Fruit fly (Drosophila melanogaster): ENCODE data around the gene beta-Man.
"Not testable (repeated sequence)": the region's sequence is repeated elsewhere in the genome, so short reads cannot be mapped to it uniquely, and the experiment has no call there.

beta-Man gene

dm6 chr3R:4197055-4197454 is at the start of gene beta-Man:
TSS of gene beta-Man (plus strand) at chr3R:4197206.
- TF ChIP-seq usp (GFP tag; optimal IDR thresholded peaks at IDR 0.05) (no peak), CG8478 (optimal IDR thresholded peaks at IDR 0.05) (no peak), psq (optimal IDR thresholded peaks at IDR 0.05) (no peak), pan (optimal IDR thresholded peaks at IDR 0.05) (no peak), EcR (GFP tag; optimal IDR thresholded peaks at IDR 0.05) (no peak), Dll (optimal IDR thresholded peaks at IDR 0.05) (no peak)

dm6 chr3R:4162135-4162534 is 34.9 kb upstream of the beta-Man start, which contains the start of gene CG40198:
TSS of gene CG40198 (minus strand) at chr3R:4162235.
- TF ChIP-seq CG8478 (optimal IDR thresholded peaks at IDR 0.05) = no peak
- no peak for TF ChIP-seq Dll (optimal IDR thresholded peaks at IDR 0.05)
- no peak for TF ChIP-seq pan (optimal IDR thresholded peaks at IDR 0.05)
- TF ChIP-seq psq (optimal IDR thresholded peaks at IDR 0.05) = no peak
- no peak for TF ChIP-seq usp (GFP tag; optimal IDR thresholded peaks at IDR 0.05)
- no peak for TF ChIP-seq EcR (GFP tag; optimal IDR thresholded peaks at IDR 0.05)

DNA sequence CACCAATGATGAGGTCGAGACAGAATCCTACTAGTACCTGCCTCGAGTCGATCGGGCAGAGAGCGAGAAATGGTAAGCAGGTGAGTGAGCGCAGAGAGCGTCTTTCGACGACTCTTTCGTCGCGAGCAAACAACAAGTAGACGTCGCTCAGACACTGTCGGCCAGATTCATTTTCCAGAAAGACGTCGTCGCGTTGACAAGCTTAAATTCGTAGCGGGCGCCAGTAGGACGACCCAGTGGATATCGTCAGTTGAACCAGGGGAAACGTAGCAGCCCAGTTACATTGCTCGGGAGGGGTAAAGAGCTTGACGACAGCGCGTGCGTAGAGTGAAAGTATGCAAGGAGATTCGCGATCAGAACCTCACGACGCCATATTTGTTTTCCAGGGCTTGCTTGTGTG is 22.5 kb upstream of the beta-Man start, which contains the start of gene CG12581:
TSS of gene CG12581 (plus strand) at position 163 of the 400 bp plus-strand sequence.
- TF ChIP-seq EcR (GFP tag; optimal IDR thresholded peaks at IDR 0.05) = no peak
- no peak for TF ChIP-seq psq (optimal IDR thresholded peaks at IDR 0.05)
- TF ChIP-seq usp (GFP tag; optimal IDR thresholded peaks at IDR 0.05) = no peak

- TF ChIP-seq psq (optimal IDR thresholded peaks at IDR 0.05) (no peak), pan (optimal IDR thresholded peaks at IDR 0.05) (no peak), CG8478 (optimal IDR thresholded peaks at IDR 0.05) (no peak)
These were observed 22.0 kb upstream of the beta-Man start for dm6 chr3R:4174975-4175374.

DNA sequence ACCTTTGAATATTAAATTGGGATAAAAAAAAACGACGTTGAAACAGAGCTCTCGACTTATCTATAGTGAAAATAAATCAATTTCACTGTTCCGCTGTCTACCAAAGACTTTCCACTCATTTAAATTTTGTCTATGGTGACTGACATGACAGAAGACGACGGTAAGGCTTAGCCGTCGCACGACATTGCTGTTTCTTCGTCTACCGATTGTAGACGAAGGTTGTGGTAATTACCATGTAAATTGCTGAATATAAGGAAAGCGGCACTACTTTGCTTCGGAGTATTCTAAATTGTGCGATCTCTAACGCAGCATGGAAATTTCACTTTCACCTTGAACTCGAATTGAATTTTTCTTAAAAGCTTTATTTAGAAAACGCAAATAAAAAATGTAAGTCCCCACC is 20.3 kb upstream of the beta-Man start:
- no peak for TF ChIP-seq CG8478 (optimal IDR thresholded peaks at IDR 0.05)

- TF ChIP-seq CG8478 (optimal IDR thresholded peaks at IDR 0.05) = no peak
- TF ChIP-seq psq (optimal IDR thresholded peaks at IDR 0.05) = no peak
- no peak for TF ChIP-seq Dll (optimal IDR thresholded peaks at IDR 0.05)
These were observed 18.1 kb upstream of the beta-Man start for dm6 chr3R:4178750-4179485.

dm6 chr3R:4180543-4181214 is 16.3 kb upstream of the beta-Man start:
- TF ChIP-seq psq (optimal IDR thresholded peaks at IDR 0.05) = no peak
- no peak for TF ChIP-seq usp (GFP tag; optimal IDR thresholded peaks at IDR 0.05)
- TF ChIP-seq Dll (optimal IDR thresholded peaks at IDR 0.05) = no peak
- no peak for TF ChIP-seq EcR (GFP tag; optimal IDR thresholded peaks at IDR 0.05)
- TF ChIP-seq pan (optimal IDR thresholded peaks at IDR 0.05) = no peak
- no peak for TF ChIP-seq CG8478 (optimal IDR thresholded peaks at IDR 0.05)

- TF ChIP-seq psq (optimal IDR thresholded peaks at IDR 0.05) (no peak), usp (GFP tag; optimal IDR thresholded peaks at IDR 0.05) (no peak), pan (optimal IDR thresholded peaks at IDR 0.05) (no peak), CG8478 (optimal IDR thresholded peaks at IDR 0.05) (no peak), Dll (optimal IDR thresholded peaks at IDR 0.05) (no peak), EcR (GFP tag; optimal IDR thresholded peaks at IDR 0.05) (no peak)
These were observed 10.0 kb upstream of the beta-Man start for dm6 chr3R:4186820-4187540.

DNA sequence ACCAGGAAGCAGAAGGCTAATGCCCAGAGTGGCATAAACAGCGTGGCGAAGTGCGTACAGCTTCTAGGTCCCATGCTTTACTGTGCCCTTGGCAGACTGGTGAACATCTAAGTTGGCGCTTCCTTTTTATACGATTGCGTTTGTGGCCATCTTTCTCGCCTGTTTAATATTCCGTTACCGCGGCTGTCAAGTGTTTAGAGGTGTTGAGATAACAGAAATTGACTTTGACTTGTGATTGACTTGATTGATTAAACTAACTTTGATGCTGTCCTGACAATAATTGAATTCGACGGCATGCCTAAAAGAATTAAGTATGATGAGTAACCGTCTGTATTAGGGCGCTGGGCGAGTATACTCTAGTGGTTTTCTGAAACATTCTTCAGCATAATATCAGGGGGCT is 6.8 kb upstream of the beta-Man start, which contains the start of gene Dsk:
TSS of gene Dsk (minus strand) at position 101 of the 400 bp plus-strand sequence.
- TF ChIP-seq pan (optimal IDR thresholded peaks at IDR 0.05) (no peak), usp (GFP tag; optimal IDR thresholded peaks at IDR 0.05) (no peak), EcR (GFP tag; optimal IDR thresholded peaks at IDR 0.05) (no peak), CG8478 (optimal IDR thresholded peaks at IDR 0.05) (no peak), psq (optimal IDR thresholded peaks at IDR 0.05) (no peak), Dll (optimal IDR thresholded peaks at IDR 0.05) (no peak)

DNA sequence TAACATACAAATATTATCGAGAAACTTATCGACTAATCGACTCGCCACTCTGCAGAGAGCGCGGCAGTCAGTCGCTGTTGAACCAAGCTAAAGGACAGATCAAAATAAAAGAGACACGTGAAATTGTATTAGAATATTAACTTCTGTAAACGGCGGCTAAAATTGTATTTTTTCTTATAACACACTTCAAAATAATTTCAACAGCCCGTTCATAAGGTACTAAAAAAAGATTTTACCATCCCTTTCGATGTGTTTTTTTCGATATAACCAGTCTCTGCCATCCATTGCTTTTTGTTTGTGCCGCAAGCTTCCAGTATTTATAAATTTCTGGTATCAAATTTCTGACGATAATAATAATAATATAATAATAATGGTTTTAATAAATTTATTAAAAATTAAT is 14.5 kb downstream of the beta-Man start, which contains the start of gene aux:
TSS of gene aux (plus strand) at position 301 of the 400 bp plus-strand sequence.
- not testable (repeated sequence) for TF ChIP-seq usp (GFP tag; optimal IDR thresholded peaks at IDR 0.05); pan (optimal IDR thresholded peaks at IDR 0.05); psq (optimal IDR thresholded peaks at IDR 0.05)

- peak in 1 of 2 experiments; percentile 70 for TF ChIP-seq EcR (GFP tag; optimal IDR thresholded peaks at IDR 0.05)
- no peak for TF ChIP-seq psq (optimal IDR thresholded peaks at IDR 0.05)
These were observed 17.0 kb downstream of the beta-Man start for dm6 chr3R:4214038-4214437.

- TF ChIP-seq psq (optimal IDR thresholded peaks at IDR 0.05) (no peak), Dll (optimal IDR thresholded peaks at IDR 0.05) (peak; percentile 14), CG8478 (optimal IDR thresholded peaks at IDR 0.05) (no peak), usp (GFP tag; optimal IDR thresholded peaks at IDR 0.05) (no peak), pan (optimal IDR thresholded peaks at IDR 0.05) (no peak)
These were observed 17.6 kb downstream of the beta-Man start for dm6 chr3R:4214601-4215000.

Measured in whole organism.